Worm (Caenorhabditis elegans) whole organism, L3 larva: Measurements from ENCODE around the gene Y46G5A.29.

Source experiments
- R02D3.7 ChIP-seq: fragments of 150-350 bp; optimal IDR thresholded peaks from 2 replicates; lab custom pipeline; 2014; ENCODE audit warnings: missing biosample characterization, missing genetic modification characterization
- ZK546.5 ChIP-seq: sonication (generic microtip); optimal IDR thresholded peaks from 2 replicates; lab custom pipeline; 2017; ENCODE audit warnings: missing biosample characterization, missing genetic modification characterization
- aly-2 ChIP-seq: fragments of 150-350 bp; optimal IDR thresholded peaks from 2 replicates; lab custom pipeline; 2014; ENCODE audit warnings: missing biosample characterization, missing genetic modification characterization
- ceh-16 ChIP-seq: sonication (generic microtip); optimal IDR thresholded peaks from 2 replicates; lab custom pipeline; 2017; ENCODE audit warnings: missing biosample characterization, missing genetic modification characterization
- ceh-28 ChIP-seq: fragments of 150-350 bp; optimal IDR thresholded peaks from 2 replicates; lab custom pipeline; 2014; ENCODE audit warnings: missing biosample characterization, missing genetic modification reagents, missing genetic modification characterization
- ceh-82 ChIP-seq: fragments of 150-350 bp; optimal IDR thresholded peaks from 2 replicates; lab custom pipeline; 2014; ENCODE audit warnings: missing biosample characterization, missing genetic modification characterization
- ceh-9 ChIP-seq: sonication (generic microtip); optimal IDR thresholded peaks from 2 replicates; lab custom pipeline; 2018; ENCODE audit warnings: missing biosample characterization, missing genetic modification characterization
- egl-27 ChIP-seq: sonication (generic microtip); optimal IDR thresholded peaks from 4 replicates; lab custom pipeline; 2017; ENCODE audit warnings: missing biosample characterization, missing genetic modification reagents, missing genetic modification characterization
- egl-5 ChIP-seq: fragments of 150-350 bp; optimal IDR thresholded peaks from 2 replicates; lab custom pipeline; 2017; ENCODE audit warnings: missing biosample characterization, missing genetic modification reagents, missing genetic modification characterization, inconsistent platforms
- elt-1 ChIP-seq: fragments of 150-350 bp; optimal IDR thresholded peaks from 2 replicates; lab custom pipeline; 2014; ENCODE audit warnings: missing biosample characterization, missing genetic modification characterization
- elt-2 ChIP-seq: sonication (generic microtip); optimal IDR thresholded peaks from 2 replicates; lab custom pipeline; 2016; ENCODE audit warnings: missing genetic modification reagents, mild to moderate bottlenecking, missing genetic modification characterization, missing compliant biosample characterization
- eor-1 ChIP-seq, 2 experiments: fragments of 150-350 bp; optimal IDR thresholded peaks; 2 replicates each; lab custom pipeline; 2014 to 2018; ENCODE audit warnings: missing biosample characterization in 2 of 2, missing genetic modification characterization in 2 of 2
- fkh-10 ChIP-seq: sonication (generic microtip); optimal IDR thresholded peaks from 2 replicates; lab custom pipeline; 2017; ENCODE audit warnings: missing biosample characterization, missing genetic modification reagents, missing genetic modification characterization
- fkh-2 ChIP-seq: fragments of 150-350 bp; optimal IDR thresholded peaks from 2 replicates; lab custom pipeline; 2014; ENCODE audit warnings: missing biosample characterization, missing genetic modification reagents, missing genetic modification characterization
- fos-1 ChIP-seq: fragments of 150-350 bp; optimal IDR thresholded peaks from 2 replicates; lab custom pipeline; 2014; ENCODE audit warnings: missing biosample characterization, missing genetic modification characterization
- hmg-11 ChIP-seq: sonication (generic microtip); optimal IDR thresholded peaks from 2 replicates; lab custom pipeline; 2016; ENCODE audit warnings: missing genetic modification characterization, missing compliant biosample characterization
- jun-1 ChIP-seq: fragments of 150-350 bp; optimal IDR thresholded peaks from 2 replicates; lab custom pipeline; 2014; ENCODE audit warnings: missing biosample characterization, missing genetic modification reagents, missing genetic modification characterization
- lin-15B ChIP-seq: fragments of 150-350 bp; optimal IDR thresholded peaks from 2 replicates; lab custom pipeline; 2014; ENCODE audit warnings: missing biosample characterization, missing genetic modification characterization
- lsy-12 ChIP-seq: sonication (generic microtip); optimal IDR thresholded peaks from 2 replicates; lab custom pipeline; 2016; ENCODE audit warnings: mild to moderate bottlenecking, missing genetic modification characterization, missing compliant biosample characterization
- mml-1 ChIP-seq: fragments of 150-350 bp; sonication (generic microtip); optimal IDR thresholded peaks from 3 replicates; lab custom pipeline; 2014; ENCODE audit warnings: missing biosample characterization, missing genetic modification characterization
- nfya-1 ChIP-seq: sonication (generic microtip); optimal IDR thresholded peaks from 2 replicates; lab custom pipeline; 2017; ENCODE audit warnings: missing genetic modification characterization, mild to moderate bottlenecking, missing compliant biosample characterization, antibody characterized with exemption, moderate library complexity; ENCODE audit not compliant: insufficient read depth
- nhr-11 ChIP-seq: fragments of 150-350 bp; optimal IDR thresholded peaks from 2 replicates; lab custom pipeline; 2014; ENCODE audit warnings: missing biosample characterization, missing genetic modification characterization
- nhr-12 ChIP-seq: fragments of 150-350 bp; optimal IDR thresholded peaks from 2 replicates; lab custom pipeline; 2014; ENCODE audit warnings: missing biosample characterization, missing genetic modification characterization
- nhr-237 ChIP-seq: fragments of 150-350 bp; optimal IDR thresholded peaks from 2 replicates; lab custom pipeline; 2014; ENCODE audit warnings: missing biosample characterization, missing genetic modification characterization
- nhr-28 ChIP-seq: fragments of 150-350 bp; optimal IDR thresholded peaks from 2 replicates; lab custom pipeline; 2014; ENCODE audit warnings: missing biosample characterization, missing genetic modification characterization
- nhr-77 ChIP-seq: fragments of 150-350 bp; optimal IDR thresholded peaks from 2 replicates; lab custom pipeline; 2014; ENCODE audit warnings: missing biosample characterization, missing genetic modification characterization
- pha-4 ChIP-seq: fragments of 150-350 bp; optimal IDR thresholded peaks from 2 replicates; lab custom pipeline; 2014; ENCODE audit warnings: missing biosample characterization, missing genetic modification reagents, missing genetic modification characterization
- pqm-1 ChIP-seq: fragments of 150-350 bp; optimal IDR thresholded peaks from 2 replicates; lab custom pipeline; 2017; ENCODE audit warnings: missing biosample characterization, missing genetic modification characterization, inconsistent platforms
- sea-2 ChIP-seq: fragments of 150-350 bp; sonication (generic microtip); optimal IDR thresholded peaks from 4 replicates; lab custom pipeline; 2014; ENCODE audit warnings: missing biosample characterization, missing genetic modification reagents, missing genetic modification characterization
- skn-1 ChIP-seq: fragments of 150-350 bp; optimal IDR thresholded peaks from 2 replicates; lab custom pipeline; 2014; ENCODE audit warnings: missing biosample characterization, missing genetic modification characterization
- snpc-4 ChIP-seq: fragments of 150-350 bp; optimal IDR thresholded peaks from 2 replicates; lab custom pipeline; 2014; ENCODE audit warnings: missing biosample characterization, missing genetic modification characterization
- unc-39 ChIP-seq: sonication (generic microtip); optimal IDR thresholded peaks from 4 replicates; lab custom pipeline; 2017; ENCODE audit warnings: missing biosample characterization, missing genetic modification characterization
- unc-62 ChIP-seq: fragments of 150-350 bp; sonication (generic microtip); optimal IDR thresholded peaks from 4 replicates; lab custom pipeline; 2014; ENCODE audit warnings: missing biosample characterization, missing genetic modification reagents, missing genetic modification characterization
- zag-1 ChIP-seq: fragments of 150-350 bp; optimal IDR thresholded peaks from 2 replicates; lab custom pipeline; 2014; ENCODE audit warnings: missing biosample characterization, missing genetic modification characterization
- ztf-4 ChIP-seq: fragments of 150-350 bp; optimal IDR thresholded peaks from 2 replicates; lab custom pipeline; 2014; ENCODE audit warnings: missing biosample characterization, missing genetic modification characterization

The Y46G5A.29 gene

ce11 chrII:12813253-12813652, 42.7 kb upstream of the Y46G5A.29 start:
- TF ChIP-seq R02D3.7 (tag; lab: Kevin White, UChicago) (no peak), ceh-9 (no peak), ceh-28 (tag; lab: Kevin White, UChicago) (no peak), elt-1 (tag; lab: Kevin White, UChicago) (no peak), eor-1 (tag; optimal IDR thresholded peaks at IDR 0.05; lab: Kevin White, UChicago) (no peak), mml-1 (tag; lab: Kevin White, UChicago) (no peak), aly-2 (tag; lab: Kevin White, UChicago) (no peak), fos-1 (tag; lab: Kevin White, UChicago) (no peak), ZK546.5 (tag; lab: Kevin White, UChicago) (no peak), skn-1 (tag; lab: Kevin White, UChicago) (no peak), egl-5 (no peak), lsy-12 (no peak), sea-2 (GFP tag; lab: Kevin White, UChicago) (no peak)

- TF ChIP-seq nhr-11 (tag; lab: Kevin White, UChicago): no peak
- TF ChIP-seq pqm-1: peak; percentile 39
- peak; percentile 76 for TF ChIP-seq elt-2 (tag; lab: Kevin White, UChicago)
Observed at ce11 chrII:12816412-12817146, 39.4 kb upstream of the Y46G5A.29 start, which contains the start of gene acl-7. Gene acl-7, minus strand, starts transcription at chrII:12816462.

- TF ChIP-seq R02D3.7 (tag; lab: Kevin White, UChicago): no peak
- TF ChIP-seq ceh-82: no peak
- no peak for TF ChIP-seq egl-5
- TF ChIP-seq unc-62 (GFP tag; lab: Kevin White, UChicago): no peak
- TF ChIP-seq ztf-4: no peak
- TF ChIP-seq ceh-16: no peak
- TF ChIP-seq elt-2 (tag; lab: Kevin White, UChicago): no peak
- TF ChIP-seq egl-27 (tag; lab: Kevin White, UChicago): no peak
- TF ChIP-seq hmg-11 (tag; lab: Kevin White, UChicago): no peak
- no peak for TF ChIP-seq fkh-10
- no peak for TF ChIP-seq nhr-28 (tag; lab: Kevin White, UChicago)
- TF ChIP-seq nhr-237 (tag; lab: Kevin White, UChicago): no peak
- TF ChIP-seq nhr-77 (tag; lab: Kevin White, UChicago): no peak
- TF ChIP-seq, all 47 proteins: peak for 0
Observed at ce11 chrII:12818488-12818887, 37.5 kb upstream of the Y46G5A.29 start, which contains the start of gene Y46G5A.22. Gene Y46G5A.22, minus strand, starts transcription at chrII:12818588.

ce11 chrII:12819979-12820378, 36.0 kb upstream of the Y46G5A.29 start:
- TF ChIP-seq nhr-77 (tag; lab: Kevin White, UChicago) (no peak), nhr-28 (tag; lab: Kevin White, UChicago) (no peak), mml-1 (tag; lab: Kevin White, UChicago) (no peak), jun-1 (tag; lab: Kevin White, UChicago) (no peak), nhr-12 (no peak), egl-5 (no peak), fkh-2 (tag; lab: Kevin White, UChicago) (no peak), aly-2 (tag; lab: Kevin White, UChicago) (no peak), nfya-1 (tag; lab: Kevin White, UChicago) (no peak), zag-1 (no peak)

ce11 chrII:12823437-12823836, 32.6 kb upstream of the Y46G5A.29 start, which contains the start of gene Y46G5A.36:
Gene Y46G5A.36, plus strand, starts transcription at chrII:12823679.
- TF ChIP-seq elt-2 (tag; lab: Kevin White, UChicago) (peak; percentile 90), pqm-1 (peak; percentile 79), ZK546.5 (tag; lab: Kevin White, UChicago) (no peak), egl-27 (tag; lab: Kevin White, UChicago) (no peak), fkh-10 (no peak), fkh-2 (tag; lab: Kevin White, UChicago) (no peak)

ce11 chrII:12824463-12824862, 31.5 kb upstream of the Y46G5A.29 start:
- TF ChIP-seq nhr-237 (tag; lab: Kevin White, UChicago) (no peak), ceh-16 (no peak), jun-1 (tag; lab: Kevin White, UChicago) (no peak), unc-62 (GFP tag; lab: Kevin White, UChicago) (no peak), zag-1 (no peak), ceh-28 (tag; lab: Kevin White, UChicago) (no peak), pha-4 (tag; lab: Kevin White, UChicago) (no peak), fkh-10 (no peak), nhr-28 (tag; lab: Kevin White, UChicago) (no peak), unc-39 (no peak), ztf-4 (no peak), ceh-82 (no peak), lin-15B (tag; lab: Kevin White, UChicago) (no peak), snpc-4 (tag; lab: Kevin White, UChicago) (no peak)
